Fruit fly (Drosophila melanogaster): ENCODE data around the gene PRL-1.

dm6 chr2L:16284306-16285299 is 27.2 kb upstream of the PRL-1 start:
- TF ChIP-seq Pif1B (GFP tag; optimal IDR thresholded peaks at IDR 0.05): peak; percentile 45
- TF ChIP-seq rn (GFP tag; IDR thresholded peaks at IDR 0.05): no peak
- peak; percentile 70 for TF ChIP-seq Snoo (tag; optimal IDR thresholded peaks at IDR 0.05)

Measured in whole organism, pupa.